Worm (Caenorhabditis elegans) whole organism, L2 larva: ENCODE data around the gene T12A2.3.

Experiments
- C34F6.9 ChIP-seq: fragments of 150-350 bp; optimal IDR thresholded peaks from 2 replicates; lab custom pipeline; 2014; ENCODE audit warnings: missing biosample characterization, missing genetic modification characterization
- F13H6.1 ChIP-seq: sonication (generic microtip); optimal IDR thresholded peaks from 2 replicates; lab custom pipeline; 2016; ENCODE audit warnings: missing genetic modification characterization, missing compliant biosample characterization
- Y55F3AM.14 ChIP-seq: fragments of 200-800 bp; sonication (Bioruptor generic); optimal IDR thresholded peaks from 2 replicates; lab custom pipeline; 2018; ENCODE audit warnings: mild to moderate bottlenecking, missing genetic modification characterization, missing compliant biosample characterization
- ZK546.5 ChIP-seq: sonication (generic microtip); optimal IDR thresholded peaks from 2 replicates; lab custom pipeline; 2017; ENCODE audit warnings: missing biosample characterization, missing genetic modification characterization
- alr-1 ChIP-seq: fragments of 150-350 bp; optimal IDR thresholded peaks from 2 replicates; lab custom pipeline; 2014; ENCODE audit warnings: missing biosample characterization, missing genetic modification characterization
- aly-2 ChIP-seq: fragments of 150-350 bp; optimal IDR thresholded peaks from 2 replicates; lab custom pipeline; 2014; ENCODE audit warnings: missing biosample characterization, missing genetic modification characterization
- ama-1 ChIP-seq: fragments of 150-350 bp; optimal IDR thresholded peaks from 2 replicates; lab custom pipeline; 2018; ENCODE audit warnings: inconsistent platforms
- blmp-1 ChIP-seq: sonication (generic microtip); optimal IDR thresholded peaks from 2 replicates; lab custom pipeline; 2017; ENCODE audit warnings: missing genetic modification characterization, mild to moderate bottlenecking, missing compliant biosample characterization, antibody characterized with exemption, moderate library complexity; ENCODE audit not compliant: insufficient read depth
- ceh-16 ChIP-seq: fragments of 150-350 bp; optimal IDR thresholded peaks from 2 replicates; lab custom pipeline; 2014; ENCODE audit warnings: missing biosample characterization, missing genetic modification characterization
- ceh-82 ChIP-seq: fragments of 150-350 bp; optimal IDR thresholded peaks from 2 replicates; lab custom pipeline; 2014; ENCODE audit warnings: missing biosample characterization, missing genetic modification characterization
- crh-2 ChIP-seq: sonication (generic microtip); optimal IDR thresholded peaks from 2 replicates; lab custom pipeline; 2017; ENCODE audit warnings: missing biosample characterization, missing genetic modification characterization
- dmd-4 ChIP-seq: sonication (generic microtip); optimal IDR thresholded peaks from 2 replicates; lab custom pipeline; 2017; ENCODE audit warnings: missing biosample characterization, missing genetic modification characterization
- egl-27 ChIP-seq: sonication (generic microtip); optimal IDR thresholded peaks from 3 replicates; lab custom pipeline; 2017; ENCODE audit warnings: missing biosample characterization, missing genetic modification reagents, missing genetic modification characterization
- elt-1 ChIP-seq: fragments of 150-350 bp; optimal IDR thresholded peaks from 2 replicates; lab custom pipeline; 2014; ENCODE audit warnings: missing biosample characterization, missing genetic modification characterization
- elt-3 ChIP-seq: sonication (generic microtip); optimal IDR thresholded peaks from 2 replicates; lab custom pipeline; 2017; ENCODE audit warnings: missing biosample characterization, missing genetic modification characterization
- fos-1 ChIP-seq: fragments of 150-350 bp; optimal IDR thresholded peaks from 2 replicates; lab custom pipeline; 2014; ENCODE audit warnings: missing biosample characterization, missing genetic modification characterization
- gmeb-1 ChIP-seq: fragments of 150-350 bp; optimal IDR thresholded peaks from 2 replicates; lab custom pipeline; 2014; ENCODE audit warnings: missing biosample characterization, missing genetic modification characterization
- lin-11 ChIP-seq: fragments of 150-350 bp; sonication (generic microtip); optimal IDR thresholded peaks from 2 replicates; lab custom pipeline; 2014; ENCODE audit warnings: missing biosample characterization, missing genetic modification characterization, inconsistent platforms, mixed read lengths
- lin-13 ChIP-seq: fragments of 150-350 bp; optimal IDR thresholded peaks from 2 replicates; lab custom pipeline; 2014; ENCODE audit warnings: missing biosample characterization, missing genetic modification reagents, missing genetic modification characterization
- lin-39 ChIP-seq: fragments of 150-350 bp; optimal IDR thresholded peaks from 2 replicates; lab custom pipeline; 2014; ENCODE audit warnings: missing biosample characterization, missing genetic modification reagents, missing genetic modification characterization
- mab-5 ChIP-seq: fragments of 150-350 bp; optimal IDR thresholded peaks from 2 replicates; lab custom pipeline; 2014; ENCODE audit warnings: missing biosample characterization, missing genetic modification characterization
- mbf-1 ChIP-seq: sonication (generic microtip); optimal IDR thresholded peaks from 2 replicates; lab custom pipeline; 2017; ENCODE audit warnings: missing biosample characterization, missing genetic modification characterization
- mdl-1 ChIP-seq, 2 experiments: fragments of 150-350 bp in 1 of 2; sonication (generic microtip) in 1 of 2; optimal IDR thresholded peaks; 2 replicates each; lab custom pipeline; 2017; ENCODE audit warnings: missing biosample characterization in 2 of 2, missing genetic modification characterization in 2 of 2
- nhr-10 ChIP-seq: sonication (generic microtip); optimal IDR thresholded peaks from 2 replicates; lab custom pipeline; 2017; ENCODE audit warnings: missing biosample characterization, missing genetic modification characterization
- nhr-11 ChIP-seq: fragments of 150-350 bp; optimal IDR thresholded peaks from 2 replicates; lab custom pipeline; 2014; ENCODE audit warnings: missing biosample characterization, missing genetic modification characterization
- nhr-12 ChIP-seq: fragments of 150-350 bp; optimal IDR thresholded peaks from 2 replicates; lab custom pipeline; 2014; ENCODE audit warnings: missing biosample characterization, missing genetic modification characterization
- nhr-129 ChIP-seq: fragments of 150-350 bp; optimal IDR thresholded peaks from 2 replicates; lab custom pipeline; 2014; ENCODE audit warnings: missing biosample characterization, missing genetic modification characterization
- nhr-237 ChIP-seq: fragments of 150-350 bp; optimal IDR thresholded peaks from 2 replicates; lab custom pipeline; 2014; ENCODE audit warnings: missing biosample characterization, missing genetic modification characterization
- nhr-25 ChIP-seq: fragments of 150-350 bp; sonication (generic microtip); optimal IDR thresholded peaks from 3 replicates; lab custom pipeline; 2014; ENCODE audit warnings: missing biosample characterization, missing genetic modification characterization
- nhr-77 ChIP-seq: fragments of 150-350 bp; optimal IDR thresholded peaks from 2 replicates; lab custom pipeline; 2014; ENCODE audit warnings: missing biosample characterization, missing genetic modification characterization
- peb-1 ChIP-seq: fragments of 150-350 bp; optimal IDR thresholded peaks from 2 replicates; lab custom pipeline; 2014; ENCODE audit warnings: missing biosample characterization, missing genetic modification characterization
- skn-1 ChIP-seq: sonication (generic microtip); optimal IDR thresholded peaks from 2 replicates; lab custom pipeline; 2017; ENCODE audit warnings: missing biosample characterization, missing genetic modification characterization
- sma-3 ChIP-seq: sonication (generic microtip); optimal IDR thresholded peaks from 2 replicates; lab custom pipeline; 2016; ENCODE audit warnings: missing genetic modification reagents, missing genetic modification characterization, missing compliant biosample characterization
- sma-9 ChIP-seq, 2 experiments: fragments of 150-350 bp in 1 of 2; sonication (generic microtip) in 1 of 2; optimal IDR thresholded peaks; 2 replicates each; lab custom pipeline; 2014 to 2016; ENCODE audit warnings: missing genetic modification characterization in 2 of 2, mild to moderate bottlenecking in 1 of 2, missing biosample characterization in 1 of 2, missing compliant biosample characterization in 1 of 2, missing genetic modification reagents in 1 of 2, moderate library complexity in 1 of 2
- snpc-4 ChIP-seq: fragments of 150-350 bp; optimal IDR thresholded peaks from 2 replicates; lab custom pipeline; 2014; ENCODE audit warnings: missing biosample characterization, missing genetic modification characterization
- unc-39 ChIP-seq: fragments of 150-350 bp; optimal IDR thresholded peaks from 2 replicates; lab custom pipeline; 2014; ENCODE audit warnings: missing biosample characterization, missing genetic modification characterization
- unc-55 ChIP-seq: fragments of 150-350 bp; sonication (generic microtip); optimal IDR thresholded peaks from 3 replicates; lab custom pipeline; 2014; ENCODE audit warnings: missing biosample characterization, missing genetic modification reagents, missing genetic modification characterization
- unc-62 ChIP-seq: fragments of 150-350 bp; optimal IDR thresholded peaks from 2 replicates; lab custom pipeline; 2014; ENCODE audit warnings: missing biosample characterization, missing genetic modification reagents, missing genetic modification characterization
- zag-1 ChIP-seq: fragments of 150-350 bp; optimal IDR thresholded peaks from 2 replicates; lab custom pipeline; 2014; ENCODE audit warnings: missing biosample characterization, missing genetic modification characterization
- ztf-1 ChIP-seq: fragments of 200-800 bp; sonication (Bioruptor generic); conservative IDR thresholded peaks from 2 replicates; pipeline ENCODE4 v1.3.6; 2022; ENCODE audit warnings: missing genetic modification characterization, missing compliant biosample characterization
- ztf-11 ChIP-seq: sonication (generic microtip); optimal IDR thresholded peaks from 2 replicates; lab custom pipeline; 2017; ENCODE audit warnings: missing biosample characterization, missing genetic modification characterization
- ztf-4 ChIP-seq: fragments of 150-350 bp; optimal IDR thresholded peaks from 2 replicates; lab custom pipeline; 2014; ENCODE audit warnings: missing biosample characterization, missing genetic modification characterization

T12A2.3 gene

ce11 chrIII:6240528-6240927, at the start of gene T12A2.3:
T12A2.3 (plus strand) TSS chrIII:6240828.
- TF ChIP-seq fos-1 (no peak), mdl-1 (tag; optimal IDR thresholded peaks at IDR 0.05; lab: Kevin White, UChicago) (no peak), F13H6.1 (tag; lab: Kevin White, UChicago) (no peak), dmd-4 (tag; lab: Kevin White, UChicago) (no peak), snpc-4 (no peak), nhr-25 (tag; lab: Kevin White, UChicago) (no peak), mab-5 (tag; lab: Kevin White, UChicago) (no peak), sma-9 (GFP tag; optimal IDR thresholded peaks at IDR 0.05; lab: Kevin White, UChicago) (no peak), sma-9 (tag; optimal IDR thresholded peaks at IDR 0.05; lab: Kevin White, UChicago) (no peak), unc-39 (tag; lab: Kevin White, UChicago) (no peak), alr-1 (tag; lab: Kevin White, UChicago) (no peak), blmp-1 (tag; lab: Kevin White, UChicago) (no peak), C34F6.9 (no peak), ztf-11 (tag; lab: Kevin White, UChicago) (no peak), peb-1 (no peak)

ce11 chrIII:6194480-6194879, 46.1 kb upstream of the T12A2.3 start, which contains the start of gene ugt-66:
ugt-66 (minus strand) TSS chrIII:6194580.
- TF ChIP-seq lin-11 (tag; lab: Kevin White, UChicago) (no peak), gmeb-1 (tag; lab: Kevin White, UChicago) (no peak), lin-13 (GFP tag; lab: Kevin White, UChicago) (no peak), egl-27 (tag; lab: Kevin White, UChicago) (no peak), crh-2 (tag; lab: Kevin White, UChicago) (no peak), mbf-1 (tag; lab: Kevin White, UChicago) (no peak), elt-3 (tag; lab: Kevin White, UChicago) (no peak), ceh-16 (no peak), ztf-4 (tag; lab: Kevin White, UChicago) (no peak), elt-1 (no peak), snpc-4 (no peak), unc-55 (GFP tag; lab: Kevin White, UChicago) (no peak), ztf-1 (GFP tag; lab: Robert Waterston, UW) (no peak), unc-39 (tag; lab: Kevin White, UChicago) (no peak), aly-2 (tag; lab: Kevin White, UChicago) (no peak), lin-39 (tag; lab: Kevin White, UChicago) (no peak), nhr-12 (tag; lab: Kevin White, UChicago) (no peak), C34F6.9 (no peak), ztf-11 (tag; lab: Kevin White, UChicago) (no peak)

ce11 chrIII:6195718-6196117, 44.9 kb upstream of the T12A2.3 start:
- TF ChIP-seq aly-2 (tag; lab: Kevin White, UChicago) (no peak), nhr-129 (no peak), mbf-1 (tag; lab: Kevin White, UChicago) (no peak), gmeb-1 (tag; lab: Kevin White, UChicago) (no peak), skn-1 (no peak), crh-2 (tag; lab: Kevin White, UChicago) (no peak), unc-55 (GFP tag; lab: Kevin White, UChicago) (no peak), unc-39 (tag; lab: Kevin White, UChicago) (no peak), fos-1 (no peak), elt-1 (no peak), ceh-82 (no peak), nhr-10 (tag; lab: Kevin White, UChicago) (no peak)

- TF ChIP-seq mdl-1 (tag; optimal IDR thresholded peaks at IDR 0.05; lab: Kevin White, UChicago) (no peak), elt-1 (no peak), C34F6.9 (peak; percentile 87), Y55F3AM.14 (GFP tag; lab: Kevin White, UChicago) (no peak), unc-39 (tag; lab: Kevin White, UChicago) (no peak), gmeb-1 (tag; lab: Kevin White, UChicago) (peak; percentile 73), skn-1 (peak; percentile 95), unc-62 (GFP tag; lab: Kevin White, UChicago) (no peak), ama-1 (lab: Kevin White, UChicago) (peak; percentile 27), nhr-237 (no peak), elt-3 (tag; lab: Kevin White, UChicago) (no peak), sma-9 (GFP tag; optimal IDR thresholded peaks at IDR 0.05; lab: Kevin White, UChicago) (peak; percentile 71), sma-9 (tag; optimal IDR thresholded peaks at IDR 0.05; lab: Kevin White, UChicago) (no peak), aly-2 (tag; lab: Kevin White, UChicago) (no peak), mbf-1 (tag; lab: Kevin White, UChicago) (no peak), nhr-11 (tag; lab: Kevin White, UChicago) (no peak), unc-55 (GFP tag; lab: Kevin White, UChicago) (no peak), ztf-1 (GFP tag; lab: Robert Waterston, UW) (no peak), nhr-10 (tag; lab: Kevin White, UChicago) (no peak), alr-1 (tag; lab: Kevin White, UChicago) (no peak), ztf-11 (tag; lab: Kevin White, UChicago) (no peak), ZK546.5 (tag; lab: Kevin White, UChicago) (no peak), nhr-77 (tag; lab: Kevin White, UChicago) (no peak), peb-1 (no peak), ceh-16 (no peak), zag-1 (tag; lab: Kevin White, UChicago) (no peak), lin-13 (GFP tag; lab: Kevin White, UChicago) (peak; percentile 45), nhr-12 (tag; lab: Kevin White, UChicago) (no peak), sma-3 (GFP tag; lab: Kevin White, UChicago) (peak; percentile 44), ceh-82 (no peak)
These were observed 42.0 kb upstream of the T12A2.3 start, which contains the start of the genes C23G10.7 and rpn-2 for ce11 chrIII:6198378-6199234. C23G10.7 (minus strand) TSS chrIII:6198414. rpn-2 (plus strand) TSS chrIII:6199184.
